Fruit fly (Drosophila melanogaster): ENCODE measurements around the gene amx.

amx gene

dm6 chrX:9243417-9243884 is 3.7 kb downstream of the amx start, which contains the start of the genes mxc and Larp7 (continued):
- peak; percentile 62; the same call in 1 of the 2 replicates for TF ChIP-seq tna (GFP tag; IDR thresholded peaks at IDR 0.05; ENCODE audit: partially characterized antibody)
- peak; percentile 11 for TF ChIP-seq CG3995 (GFP tag; optimal IDR thresholded peaks at IDR 0.05)
- peak; percentile 47 for TF ChIP-seq vfl (GFP tag; optimal IDR thresholded peaks at IDR 0.05)
- TF ChIP-seq Taf1 (GFP tag; IDR thresholded peaks at IDR 0.05) = 0 out of 2 replicates have a peak, but pooled peaks have one; percentile 28
- no peak for TF ChIP-seq CG2202 (tag; optimal IDR thresholded peaks at IDR 0.05)
- TF ChIP-seq chn (GFP tag; optimal IDR thresholded peaks at IDR 0.05) = peak; percentile 49
- peak; percentile 48 for TF ChIP-seq Atf-2 (GFP tag; optimal IDR thresholded peaks at IDR 0.05)
- peak; percentile 61 for TF ChIP-seq Side (GFP tag; optimal IDR thresholded peaks at IDR 0.05)
- TF ChIP-seq fu2 (GFP tag; optimal IDR thresholded peaks at IDR 0.05) = peak; percentile 72
- no peak for TF ChIP-seq CG4730 (GFP tag; IDR thresholded peaks at IDR 0.05)
- no peak for TF ChIP-seq CG17568 (GFP tag; optimal IDR thresholded peaks at IDR 0.05)
- peak; percentile 16 for TF ChIP-seq CG17802 (tag; optimal IDR thresholded peaks at IDR 0.05)
- no peak for TF ChIP-seq CG3838 (GFP tag; optimal IDR thresholded peaks at IDR 0.05)
- TF ChIP-seq CG6175 (GFP tag; IDR thresholded peaks at IDR 0.05) = no peak
- TF ChIP-seq Hr51 (GFP tag; optimal IDR thresholded peaks at IDR 0.05) = peak in 1 of 2 experiments; percentile 42
- TF ChIP-seq run (tag; optimal IDR thresholded peaks at IDR 0.05) = no peak
- TF ChIP-seq dmrt99B (tag; optimal IDR thresholded peaks at IDR 0.05) = no peak
- no peak for TF ChIP-seq emc (GFP tag; optimal IDR thresholded peaks at IDR 0.05)
- peak; percentile 21; the same call in 1 of the 2 replicates for TF ChIP-seq vvl (GFP tag; IDR thresholded peaks at IDR 0.05)
- peak; percentile 4 for TF ChIP-seq tup (GFP tag; optimal IDR thresholded peaks at IDR 0.05)
- TF ChIP-seq BEAF-32 (GFP tag; optimal IDR thresholded peaks at IDR 0.05) = peak; percentile 94
- no peak for TF ChIP-seq gcm2 (GFP tag; optimal IDR thresholded peaks at IDR 0.05)
- TF ChIP-seq C15 (GFP tag; IDR thresholded peaks at IDR 0.05) = no peak
- no peak for TF ChIP-seq z (GFP tag; IDR thresholded peaks at IDR 0.05)
- peak; percentile 24; the same call in 1 of the 3 replicates for TF ChIP-seq CG14050 (GFP tag; IDR thresholded peaks at IDR 0.05)
- peak; percentile 69 for TF ChIP-seq twi (tag; optimal IDR thresholded peaks at IDR 0.05)
- peak; percentile 59 for TF ChIP-seq CG17829 (tag; optimal IDR thresholded peaks at IDR 0.05)
- TF ChIP-seq CG32767 (GFP tag; IDR thresholded peaks at IDR 0.05) = no peak
- TF ChIP-seq ap (GFP tag; IDR thresholded peaks at IDR 0.05) = no peak
- no peak for TF ChIP-seq slou (GFP tag; optimal IDR thresholded peaks at IDR 0.05)
- peak; percentile 79; the same call in 2 of the 4 replicates for TF ChIP-seq chinmo (GFP tag; IDR thresholded peaks at IDR 0.05; ENCODE audit: partially characterized antibody)
- no peak for TF ChIP-seq cas (GFP tag; IDR thresholded peaks at IDR 0.05)
- TF ChIP-seq fd96Cb (tag; optimal IDR thresholded peaks at IDR 0.05) = peak; percentile 3
- peak; percentile 63 for TF ChIP-seq shn (GFP tag; optimal IDR thresholded peaks at IDR 0.05)
- no peak for TF ChIP-seq CG6854 (GFP tag; optimal IDR thresholded peaks at IDR 0.05)
- no peak for TF ChIP-seq CG15269 (tag; optimal IDR thresholded peaks at IDR 0.05)
- TF ChIP-seq CG15514 (GFP tag; optimal IDR thresholded peaks at IDR 0.05) = no peak
- no peak for TF ChIP-seq CG8478 (optimal IDR thresholded peaks at IDR 0.05)
- TF ChIP-seq CG3407 (GFP tag; optimal IDR thresholded peaks at IDR 0.05) = no peak
- TF ChIP-seq cato (GFP tag; optimal IDR thresholded peaks at IDR 0.05; ENCODE audit: borderline replicate concordance) = peak; percentile 18
- TF ChIP-seq Spps (tag; optimal IDR thresholded peaks at IDR 0.05) = no peak
- TF ChIP-seq Aef1 (GFP tag; IDR thresholded peaks at IDR 0.05) = peak; percentile 62
- TF ChIP-seq pb (GFP tag; optimal IDR thresholded peaks at IDR 0.05) = peak; percentile 0
- peak; percentile 38; the same call in 1 of the 3 replicates for TF ChIP-seq CG2889 (GFP tag; IDR thresholded peaks at IDR 0.05)
- TF ChIP-seq Doc3 (GFP tag; IDR thresholded peaks at IDR 0.05; ENCODE audit: partially characterized antibody) = peak; percentile 82
- TF ChIP-seq CG13624 (GFP tag; optimal IDR thresholded peaks at IDR 0.05) = peak; percentile 70
- TF ChIP-seq HHEX (GFP tag; optimal IDR thresholded peaks at IDR 0.05) = no peak
- no peak for TF ChIP-seq CG7928 (GFP tag; optimal IDR thresholded peaks at IDR 0.05)
- TF ChIP-seq CG10959 (GFP tag; IDR thresholded peaks at IDR 0.05) = no peak
- TF ChIP-seq CG4360 (GFP tag; IDR thresholded peaks at IDR 0.05) = 0 out of 2 replicates have a peak, but pooled peaks have one; percentile 32
- no peak for TF ChIP-seq CG2678 (tag; optimal IDR thresholded peaks at IDR 0.05)

All from whole organism, embryonic.